Worm (Caenorhabditis elegans) whole organism, L1 larva: ENCODE results near the gene T06F4.1.

Experiments used
- ama-1 ChIP-seq: fragments of 150-350 bp; optimal IDR thresholded peaks from 2 replicates; lab custom pipeline; 2014
- blmp-1 ChIP-seq: fragments of 150-350 bp; optimal IDR thresholded peaks from 2 replicates; lab custom pipeline; 2014; ENCODE audit warnings: missing biosample characterization, missing genetic modification characterization
- dpl-1 ChIP-seq, 3 experiments: fragments of 150-350 bp in 2 of 3; sonication (generic microtip) in 1 of 3; optimal IDR thresholded peaks; 2 replicates each; lab custom pipeline; 2014 to 2017; ENCODE audit warnings: missing biosample characterization in 3 of 3, missing genetic modification characterization in 3 of 3, missing genetic modification reagents in 3 of 3
- isw-1 ChIP-seq: fragments of 200-800 bp; sonication (Bioruptor generic); IDR thresholded peaks from 2 replicates; pipeline ENCODE4 v1.3.6; 2022; ENCODE audit warnings: missing genetic modification characterization, missing compliant biosample characterization
- lin-15B ChIP-seq: fragments of 150-350 bp; sonication (generic microtip); optimal IDR thresholded peaks from 3 replicates; lab custom pipeline; 2014; ENCODE audit warnings: missing biosample characterization, missing genetic modification characterization
- lin-39 ChIP-seq: fragments of 150-350 bp; optimal IDR thresholded peaks from 2 replicates; lab custom pipeline; 2014; ENCODE audit warnings: missing biosample characterization, missing genetic modification reagents, missing genetic modification characterization
- mep-1 ChIP-seq: fragments of 150-350 bp; optimal IDR thresholded peaks from 2 replicates; lab custom pipeline; 2014; ENCODE audit warnings: missing biosample characterization, missing genetic modification characterization
- nhr-12 ChIP-seq: sonication (generic microtip); optimal IDR thresholded peaks from 2 replicates; lab custom pipeline; 2017; ENCODE audit warnings: missing biosample characterization, missing genetic modification characterization
- pqm-1 ChIP-seq: sonication (generic microtip); optimal IDR thresholded peaks from 3 replicates; lab custom pipeline; 2017; ENCODE audit warnings: missing biosample characterization, missing genetic modification characterization
- snpc-4 ChIP-seq: fragments of 150-350 bp; optimal IDR thresholded peaks from 2 replicates; lab custom pipeline; 2014; ENCODE audit warnings: missing biosample characterization, missing genetic modification characterization
- swsn-7 ChIP-seq: sonication (generic microtip); optimal IDR thresholded peaks from 2 replicates; lab custom pipeline; 2016; ENCODE audit warnings: missing genetic modification characterization, missing compliant biosample characterization

ce11 chrX:4075934-4076333, 3.2 kb downstream of the T06F4.1 start:
- TF ChIP-seq swsn-7 (tag; lab: Kevin White, UChicago) (no peak), nhr-12 (tag; lab: Kevin White, UChicago) (no peak), mep-1 (no peak), dpl-1 (GFP tag; optimal IDR thresholded peaks at IDR 0.05; lab: Kevin White, UChicago) (no peak), lin-15B (tag; lab: Kevin White, UChicago) (no peak), snpc-4 (tag; lab: Kevin White, UChicago) (no peak), pqm-1 (no peak), isw-1 (no peak), blmp-1 (tag; lab: Kevin White, UChicago) (no peak), ama-1 (lab: Kevin White, UChicago) (no peak), lin-39 (tag; lab: Kevin White, UChicago) (no peak)
